Fruit fly (Drosophila melanogaster) whole organism, embryonic: ENCODE data around the gene dx.
A peak's percentile ranks its signal among the peaks of the same experiment; 100 is the strongest.

Experiments
- ATbp ChIP-seq: fragments of 200-800 bp; sonication (Bioruptor generic); optimal IDR thresholded peaks from 2 replicates; lab custom pipeline; 2017; ENCODE audit warnings: missing biosample characterization, mild to moderate bottlenecking, missing genetic modification characterization, missing genetic modification reagents
- Bteb2 ChIP-seq: fragments of 200-800 bp; sonication (Bioruptor generic); optimal IDR thresholded peaks from 2 replicates; lab custom pipeline; 2016; ENCODE audit warnings: missing biosample characterization, missing genetic modification characterization
- CG14050 ChIP-seq: fragments of 200-800 bp; sonication (Bioruptor generic); IDR thresholded peaks from 3 replicates; pipeline ENCODE4 v1.3.6; 2022; ENCODE audit warnings: missing biosample characterization, missing genetic modification characterization
- CG14965 ChIP-seq: fragments of 200-800 bp; sonication (Bioruptor generic); optimal IDR thresholded peaks from 2 replicates; lab custom pipeline; 2016; ENCODE audit warnings: missing biosample characterization, missing genetic modification characterization, borderline replicate concordance
- CG1529 ChIP-seq: fragments of 200-800 bp; sonication (Bioruptor generic); optimal IDR thresholded peaks from 3 replicates; lab custom pipeline; 2018; ENCODE audit warnings: missing biosample characterization, missing genetic modification characterization
- CG15514 ChIP-seq: fragments of 200-800 bp; sonication (Bioruptor generic); optimal IDR thresholded peaks from 3 replicates; lab custom pipeline; 2017; ENCODE audit warnings: missing biosample characterization, missing genetic modification characterization, mild to moderate bottlenecking, moderate library complexity, missing genetic modification reagents
- CG17568 ChIP-seq: fragments of 200-800 bp; sonication (Bioruptor generic); optimal IDR thresholded peaks from 2 replicates; lab custom pipeline; 2018; ENCODE audit warnings: missing biosample characterization, mild to moderate bottlenecking, missing genetic modification characterization, moderate library complexity
- CG17802 ChIP-seq: fragments of 200-800 bp; sonication (Bioruptor generic); optimal IDR thresholded peaks from 2 replicates; lab custom pipeline; 2018; ENCODE audit warnings: missing biosample characterization, mild to moderate bottlenecking, missing genetic modification characterization, moderate library complexity
- CG2120 ChIP-seq: fragments of 200-800 bp; sonication (Bioruptor generic); optimal IDR thresholded peaks from 3 replicates; lab custom pipeline; 2016; ENCODE audit warnings: missing biosample characterization, missing genetic modification characterization
- CG2678 ChIP-seq: fragments of 200-800 bp; sonication (Bioruptor generic); optimal IDR thresholded peaks from 3 replicates; lab custom pipeline; 2019; ENCODE audit warnings: missing biosample characterization, mild to moderate bottlenecking, missing genetic modification characterization, moderate library complexity
- CG31388 ChIP-seq: fragments of 200-800 bp; sonication (Bioruptor generic); optimal IDR thresholded peaks from 2 replicates; lab custom pipeline; 2016; ENCODE audit warnings: missing biosample characterization, missing genetic modification characterization
- CG32532 ChIP-seq: fragments of 200-800 bp; sonication (Bioruptor generic); IDR thresholded peaks from 2 replicates; pipeline ENCODE4 v1.3.6; 2022; ENCODE audit warnings: missing biosample characterization, missing genetic modification characterization
- CG3281 ChIP-seq: fragments of 200-800 bp; sonication (Bioruptor generic); optimal IDR thresholded peaks from 3 replicates; lab custom pipeline; 2017; ENCODE audit warnings: missing biosample characterization, mild to moderate bottlenecking, missing genetic modification characterization
- CG3838 ChIP-seq: fragments of 200-800 bp; sonication (Bioruptor generic); optimal IDR thresholded peaks from 3 replicates; lab custom pipeline; 2016; ENCODE audit warnings: missing biosample characterization, missing genetic modification characterization
- CG5953 ChIP-seq: fragments of 200-800 bp; sonication (Bioruptor generic); IDR thresholded peaks from 2 replicates; pipeline ENCODE4 v1.3.6; 2022; ENCODE audit warnings: missing biosample characterization, missing genetic modification characterization
- CG7556 ChIP-seq: fragments of 200-800 bp; sonication (Bioruptor generic); optimal IDR thresholded peaks from 2 replicates; lab custom pipeline; 2017; ENCODE audit warnings: missing biosample characterization, mild to moderate bottlenecking, missing genetic modification characterization
- CG9437 ChIP-seq: fragments of 200-800 bp; sonication (Bioruptor generic); optimal IDR thresholded peaks from 2 replicates; lab custom pipeline; 2018; ENCODE audit warnings: missing biosample characterization, mild to moderate bottlenecking, missing genetic modification characterization
- D ChIP-seq, 2 experiments: fragments of 200-800 bp in 1 of 2; fragments of >200 bp in 1 of 2; sonication (Bioruptor generic) in 1 of 2; optimal IDR thresholded peaks; 2 replicates in 1 of 2; 3 replicates in 1 of 2; lab custom pipeline; 2017; ENCODE audit warnings: mild to moderate bottlenecking in 1 of 2, missing biosample characterization in 1 of 2, missing genetic modification characterization in 1 of 2, missing genetic modification reagents in 1 of 2
- Fer3 ChIP-seq: fragments of 200-800 bp; sonication (Bioruptor generic); optimal IDR thresholded peaks from 2 replicates; lab custom pipeline; 2018; ENCODE audit warnings: missing biosample characterization, mild to moderate bottlenecking, missing genetic modification characterization, moderate library complexity
- H15 ChIP-seq: fragments of 200-800 bp; sonication (Bioruptor generic); IDR thresholded peaks from 3 replicates; pipeline ENCODE4 v1.3.6; 2022; ENCODE audit warnings: missing biosample characterization, missing genetic modification characterization
- Hmr ChIP-seq: fragments of 200-800 bp; sonication (Bioruptor generic); optimal IDR thresholded peaks from 3 replicates; lab custom pipeline; 2017; ENCODE audit warnings: mild to moderate bottlenecking, missing biosample characterization, missing genetic modification reagents, missing genetic modification characterization
- Hr51 ChIP-seq, 2 experiments: fragments of 200-800 bp; sonication (Bioruptor generic); optimal IDR thresholded peaks; 2 replicates in 1 of 2; 3 replicates in 1 of 2; lab custom pipeline; 2016 to 2018; ENCODE audit warnings: missing biosample characterization in 2 of 2, missing genetic modification characterization in 2 of 2, mild to moderate bottlenecking in 1 of 2, moderate library complexity in 1 of 2
- NC2α ChIP-seq: fragments of 200-800 bp; sonication (Bioruptor generic); optimal IDR thresholded peaks from 2 replicates; lab custom pipeline; 2016; ENCODE audit warnings: missing biosample characterization, missing genetic modification characterization
- NfI ChIP-seq: fragments of 200-800 bp; sonication (Bioruptor generic); optimal IDR thresholded peaks from 3 replicates; lab custom pipeline; 2018; ENCODE audit warnings: missing biosample characterization, mild to moderate bottlenecking, missing genetic modification characterization, moderate library complexity
- PHDP ChIP-seq: fragments of 200-800 bp; sonication (Bioruptor generic); optimal IDR thresholded peaks from 3 replicates; lab custom pipeline; 2018; ENCODE audit warnings: missing biosample characterization, mild to moderate bottlenecking, missing genetic modification characterization, moderate library complexity
- Rfx ChIP-seq: fragments of 200-800 bp; sonication (Bioruptor generic); IDR thresholded peaks from 2 replicates; pipeline ENCODE4 v1.3.6; 2022; ENCODE audit warnings: missing biosample characterization, missing genetic modification characterization
- Scr ChIP-seq: fragments of 200-800 bp; sonication (Bioruptor generic); IDR thresholded peaks from 2 replicates; pipeline ENCODE4 v1.3.6; 2022; ENCODE audit warnings: missing biosample characterization, missing genetic modification characterization; ENCODE audit not compliant: partially characterized antibody
- Six4 ChIP-seq: fragments of 200-800 bp; sonication (Bioruptor generic); optimal IDR thresholded peaks from 2 replicates; lab custom pipeline; 2016; ENCODE audit warnings: missing biosample characterization, missing genetic modification characterization
- TFAM ChIP-seq: fragments of 200-800 bp; sonication (Bioruptor generic); optimal IDR thresholded peaks from 2 replicates; lab custom pipeline; 2017; ENCODE audit warnings: missing biosample characterization, missing genetic modification characterization, inconsistent platforms
- Taf1 ChIP-seq: fragments of 200-800 bp; sonication (Bioruptor generic); IDR thresholded peaks from 2 replicates; pipeline ENCODE4 v1.3.6; 2022; ENCODE audit warnings: missing biosample characterization, missing genetic modification characterization
- Trl ChIP-seq, 3 experiments: fragments of >200 bp in 2 of 3; fragments of 200-800 bp in 1 of 3; sonication (Bioruptor generic) in 1 of 3; optimal IDR thresholded peaks; 2 replicates in 1 of 3; 3 replicates in 2 of 3; lab custom pipeline; 2016 to 2017; ENCODE audit warnings: missing biosample characterization in 1 of 3, missing genetic modification characterization in 1 of 3
- Xrp1 ChIP-seq: fragments of 200-800 bp; sonication (Bioruptor generic); IDR thresholded peaks from 2 replicates; pipeline ENCODE4 v1.3.6; 2022; ENCODE audit warnings: missing biosample characterization, missing genetic modification characterization
- abd-A ChIP-seq: fragments of 200-800 bp; sonication (Bioruptor generic); optimal IDR thresholded peaks from 3 replicates; lab custom pipeline; 2019; ENCODE audit warnings: missing biosample characterization, mild to moderate bottlenecking, missing genetic modification characterization, moderate library complexity
- ap ChIP-seq: fragments of 200-800 bp; sonication (Bioruptor generic); IDR thresholded peaks from 2 replicates; pipeline ENCODE4 v1.3.6; 2022; ENCODE audit warnings: missing biosample characterization, missing genetic modification characterization
- ase ChIP-seq: fragments of 200-800 bp; sonication (Bioruptor generic); IDR thresholded peaks from 3 replicates; pipeline ENCODE4 v1.3.6; 2022; ENCODE audit warnings: missing biosample characterization, missing genetic modification characterization
- bigmax ChIP-seq: fragments of 200-800 bp; sonication (Bioruptor generic); optimal IDR thresholded peaks from 2 replicates; lab custom pipeline; 2018; ENCODE audit warnings: missing biosample characterization, mild to moderate bottlenecking, missing genetic modification characterization
- chif ChIP-seq, 2 experiments: fragments of 200-800 bp; sonication (Bioruptor generic); optimal IDR thresholded peaks; 3 replicates each; lab custom pipeline; 2016; ENCODE audit warnings: missing biosample characterization in 2 of 2, missing genetic modification characterization in 2 of 2
- chn ChIP-seq: fragments of 200-800 bp; sonication (Bioruptor generic); optimal IDR thresholded peaks from 2 replicates; lab custom pipeline; 2016; ENCODE audit warnings: missing biosample characterization, missing genetic modification characterization
- grn ChIP-seq: fragments of 200-800 bp; sonication (Bioruptor generic); optimal IDR thresholded peaks from 3 replicates; lab custom pipeline; 2017; ENCODE audit warnings: missing biosample characterization, missing genetic modification characterization
- ham ChIP-seq: fragments of 200-800 bp; sonication (Bioruptor generic); IDR thresholded peaks from 2 replicates; pipeline ENCODE4 v1.3.6; 2022; ENCODE audit warnings: missing biosample characterization, missing genetic modification characterization
- ind ChIP-seq: fragments of 200-800 bp; sonication (Bioruptor generic); optimal IDR thresholded peaks from 3 replicates; lab custom pipeline; 2016; ENCODE audit warnings: missing biosample characterization, missing genetic modification characterization
- lbe ChIP-seq: fragments of 200-800 bp; sonication (Bioruptor generic); optimal IDR thresholded peaks from 2 replicates; lab custom pipeline; 2016; ENCODE audit warnings: missing biosample characterization, mild to moderate bottlenecking, missing genetic modification characterization
- nau ChIP-seq: fragments of 200-800 bp; sonication (Bioruptor generic); optimal IDR thresholded peaks from 3 replicates; lab custom pipeline; 2017; ENCODE audit warnings: missing biosample characterization, mild to moderate bottlenecking, missing genetic modification characterization, missing genetic modification reagents
- odd ChIP-seq: fragments of 200-800 bp; sonication (Bioruptor generic); optimal IDR thresholded peaks from 2 replicates; lab custom pipeline; 2017; ENCODE audit warnings: missing biosample characterization, mild to moderate bottlenecking, missing genetic modification characterization
- org-1 ChIP-seq: fragments of 200-800 bp; sonication (Bioruptor generic); optimal IDR thresholded peaks from 2 replicates; lab custom pipeline; 2017; ENCODE audit warnings: missing biosample characterization, missing genetic modification characterization
- sd ChIP-seq: fragments of 200-800 bp; sonication (Bioruptor generic); optimal IDR thresholded peaks from 3 replicates; lab custom pipeline; 2018; ENCODE audit warnings: missing biosample characterization, mild to moderate bottlenecking, missing genetic modification characterization, moderate library complexity
- sr ChIP-seq: fragments of 200-800 bp; sonication (Bioruptor generic); IDR thresholded peaks from 3 replicates; pipeline ENCODE4 v1.3.6; 2022; ENCODE audit warnings: missing biosample characterization, missing genetic modification characterization
- trh ChIP-seq: fragments of 200-800 bp; sonication (Bioruptor generic); optimal IDR thresholded peaks from 2 replicates; lab custom pipeline; 2016; ENCODE audit warnings: missing biosample characterization, missing genetic modification characterization
- yki ChIP-seq: fragments of >200 bp; optimal IDR thresholded peaks from 3 replicates; lab custom pipeline; 2018

dx gene

dm6 chrX:6546970-6547369 is 13.2 kb downstream of the dx start (continued):
- TF ChIP-seq Taf1: no peak
- no peak for TF ChIP-seq NfI (GFP tag; lab: Kevin White, UChicago)
- no peak for TF ChIP-seq sr (GFP tag; lab: Robert Waterston, UW)
- TF ChIP-seq ham (GFP tag; lab: Robert Waterston, UW): no peak
- no peak for TF ChIP-seq bigmax (GFP tag; lab: Kevin White, UChicago)
- peak; percentile 46 for TF ChIP-seq sd (tag; lab: Kevin White, UChicago)
- TF ChIP-seq CG2678 (tag; lab: Kevin White, UChicago): peak; percentile 30
- no peak for TF ChIP-seq CG9437
- TF ChIP-seq CG5953: no peak
- TF ChIP-seq ind (GFP tag; lab: Kevin White, UChicago): no peak
- TF ChIP-seq odd: no peak
- peak; percentile 37 for TF ChIP-seq CG3281 (GFP tag; lab: Kevin White, UChicago)
- TF ChIP-seq trh: no peak
- TF ChIP-seq TFAM (GFP tag; lab: Kevin White, UChicago): no peak
- TF ChIP-seq lbe (GFP tag; lab: Kevin White, UChicago): no peak
- TF ChIP-seq yki (lab: Kevin White, UChicago): no peak
- TF ChIP-seq D (optimal IDR thresholded peaks at IDR 0.05; lab: Kevin White, UChicago): no peak
- TF ChIP-seq D (GFP tag; optimal IDR thresholded peaks at IDR 0.05; lab: Kevin White, UChicago): no peak
- no peak for TF ChIP-seq Trl (optimal IDR thresholded peaks at IDR 0.05; lab: Kevin White, UChicago)
- TF ChIP-seq Trl (GFP tag; optimal IDR thresholded peaks at IDR 0.05; lab: Kevin White, UChicago): no peak
- TF ChIP-seq chif (GFP tag; optimal IDR thresholded peaks at IDR 0.05; lab: Kevin White, UChicago): no peak
- no peak for TF ChIP-seq Rfx (GFP tag; lab: Robert Waterston, UW)
- TF ChIP-seq Hmr (GFP tag; lab: Kevin White, UChicago): no peak
- no peak for TF ChIP-seq CG14050 (GFP tag; lab: Robert Waterston, UW)
- TF ChIP-seq PHDP (tag; lab: Kevin White, UChicago): peak; percentile 24
- TF ChIP-seq CG2120: peak; percentile 12
- TF ChIP-seq abd-A (tag; lab: Kevin White, UChicago): no peak
- TF ChIP-seq CG32532 (GFP tag; lab: Robert Waterston, UW): no peak
- peak; percentile 49 for TF ChIP-seq grn
- TF ChIP-seq CG15514 (GFP tag; lab: Kevin White, UChicago): no peak
- no peak for TF ChIP-seq ase (GFP tag; lab: Robert Waterston, UW)
- TF ChIP-seq, all 482 proteins: peak for 15

dm6 chrX:6549428-6550117 is 15.8 kb downstream of the dx start:
- TF ChIP-seq org-1 (GFP tag; lab: Kevin White, UChicago) (peak; percentile 93), Scr (GFP tag; lab: Robert Waterston, UW) (no peak), CG31388 (GFP tag; lab: Kevin White, UChicago) (peak; percentile 91), ATbp (GFP tag; lab: Kevin White, UChicago) (peak; percentile 93), Bteb2 (GFP tag; lab: Kevin White, UChicago) (peak; percentile 89), NC2α (GFP tag; lab: Kevin White, UChicago) (peak; percentile 90), nau (GFP tag; lab: Kevin White, UChicago) (no peak), CG17568 (GFP tag; lab: Kevin White, UChicago) (peak; percentile 84), CG3838 (peak; percentile 70), ase (GFP tag; lab: Robert Waterston, UW) (peak; percentile 95), Hr51 (GFP tag; optimal IDR thresholded peaks at IDR 0.05; lab: Kevin White, UChicago) (peak; percentile 89 to 93), ap (peak; percentile 92), Taf1 (peak; percentile 95), Six4 (GFP tag; lab: Kevin White, UChicago) (peak; percentile 95), CG1529 (peak; percentile 80), Xrp1 (peak; percentile 97), H15 (GFP tag; lab: Robert Waterston, UW) (peak; percentile 94), CG17802 (tag; lab: Kevin White, UChicago) (peak; percentile 85), CG7556 (peak; percentile 93), CG14965 (GFP tag; lab: Kevin White, UChicago) (peak; percentile 83), chn (peak; percentile 91), Fer3 (peak; percentile 97)
